Worm (Caenorhabditis elegans): ENCODE data around the gene gst-26.

- TF ChIP-seq nhr-28 (tag; optimal IDR thresholded peaks at IDR 0.05) (no peak), R02D3.7 (tag; optimal IDR thresholded peaks at IDR 0.05) (no peak), elt-2 (tag; optimal IDR thresholded peaks at IDR 0.05) (no peak), elt-3 (tag; optimal IDR thresholded peaks at IDR 0.05) (no peak), ztf-11 (tag; optimal IDR thresholded peaks at IDR 0.05) (no peak), fkh-10 (GFP tag; optimal IDR thresholded peaks at IDR 0.05) (no peak), lin-39 (tag; optimal IDR thresholded peaks at IDR 0.05) (peak; percentile 15), fos-1 (tag; optimal IDR thresholded peaks at IDR 0.05) (no peak)
Measured at ce11 chrII:15205346-15205745, 41.0 kb upstream of the gst-26 start.

Data from whole organism, L3 larva.